Fruit fly (Drosophila melanogaster): ENCODE data around the gene CG2685.

CG2685 gene

dm6 chrX:2720122-2720521 is 6.4 kb upstream of the CG2685 start, which contains the start of gene CG2701:
CG2701 (minus strand) TSS chrX:2720327.
- TF ChIP-seq CG8478 (optimal IDR thresholded peaks at IDR 0.05) (no peak), pan (optimal IDR thresholded peaks at IDR 0.05) (no peak), psq (optimal IDR thresholded peaks at IDR 0.05) (no peak), usp (GFP tag; optimal IDR thresholded peaks at IDR 0.05) (no peak), EcR (GFP tag; optimal IDR thresholded peaks at IDR 0.05) (no peak), Dll (optimal IDR thresholded peaks at IDR 0.05) (no peak)

- TF ChIP-seq usp (GFP tag; optimal IDR thresholded peaks at IDR 0.05): no peak
- TF ChIP-seq Dll (optimal IDR thresholded peaks at IDR 0.05): no peak
- no peak for TF ChIP-seq CG8478 (optimal IDR thresholded peaks at IDR 0.05)
- no peak for TF ChIP-seq psq (optimal IDR thresholded peaks at IDR 0.05)
- no peak for TF ChIP-seq EcR (GFP tag; optimal IDR thresholded peaks at IDR 0.05)
- no peak for TF ChIP-seq pan (optimal IDR thresholded peaks at IDR 0.05)
Measured at dm6 chrX:2714730-2715129, 970 bp upstream of the CG2685 start.

- TF ChIP-seq psq (optimal IDR thresholded peaks at IDR 0.05): no peak
- TF ChIP-seq Dll (optimal IDR thresholded peaks at IDR 0.05): no peak
- TF ChIP-seq EcR (GFP tag; optimal IDR thresholded peaks at IDR 0.05): no peak
- no peak for TF ChIP-seq pan (optimal IDR thresholded peaks at IDR 0.05)
- no peak for TF ChIP-seq usp (GFP tag; optimal IDR thresholded peaks at IDR 0.05)
- TF ChIP-seq CG8478 (optimal IDR thresholded peaks at IDR 0.05): no peak
Measured at dm6 chrX:2708156-2708734, 5.5 kb downstream of the CG2685 start, which contains the start of gene CG2681. CG2681 (plus strand) TSS chrX:2708684.

- TF ChIP-seq Dll (optimal IDR thresholded peaks at IDR 0.05) (no peak), CG8478 (optimal IDR thresholded peaks at IDR 0.05) (no peak)
Measured at dm6 chrX:2707377-2708090, 6.2 kb downstream of the CG2685 start, which contains the start of gene CG2680. CG2680 (minus strand) TSS chrX:2707427.

dm6 chrX:2704134-2704773 is 9.5 kb downstream of the CG2685 start, which contains the start of gene eIF2Bbeta:
eIF2Bbeta (plus strand) TSS chrX:2704571.
- no peak for TF ChIP-seq EcR (GFP tag; optimal IDR thresholded peaks at IDR 0.05)
- no peak for TF ChIP-seq pan (optimal IDR thresholded peaks at IDR 0.05)
- no peak for TF ChIP-seq CG8478 (optimal IDR thresholded peaks at IDR 0.05)
- no peak for TF ChIP-seq psq (optimal IDR thresholded peaks at IDR 0.05)
- no peak for TF ChIP-seq Dll (optimal IDR thresholded peaks at IDR 0.05)
- no peak for TF ChIP-seq usp (GFP tag; optimal IDR thresholded peaks at IDR 0.05)

- TF ChIP-seq CG8478 (optimal IDR thresholded peaks at IDR 0.05): no peak
- no peak for TF ChIP-seq pan (optimal IDR thresholded peaks at IDR 0.05)
- TF ChIP-seq usp (GFP tag; optimal IDR thresholded peaks at IDR 0.05): no peak
- TF ChIP-seq EcR (GFP tag; optimal IDR thresholded peaks at IDR 0.05): no peak
- TF ChIP-seq Dll (optimal IDR thresholded peaks at IDR 0.05): no peak
- TF ChIP-seq psq (optimal IDR thresholded peaks at IDR 0.05): no peak
Measured at dm6 chrX:2703693-2704092, 10.1 kb downstream of the CG2685 start, which contains the start of gene Ugalt. Ugalt (minus strand) TSS chrX:2703852.

- TF ChIP-seq usp (GFP tag; optimal IDR thresholded peaks at IDR 0.05): no peak
- no peak for TF ChIP-seq EcR (GFP tag; optimal IDR thresholded peaks at IDR 0.05)
- no peak for TF ChIP-seq psq (optimal IDR thresholded peaks at IDR 0.05)
- no peak for TF ChIP-seq pan (optimal IDR thresholded peaks at IDR 0.05)
- TF ChIP-seq Dll (optimal IDR thresholded peaks at IDR 0.05): no peak
- no peak for TF ChIP-seq CG8478 (optimal IDR thresholded peaks at IDR 0.05)
Measured at dm6 chrX:2698064-2698894, 15.5 kb downstream of the CG2685 start, which contains the start of the genes Spg7 and Lint-O. Spg7 (minus strand) TSS chrX:2698211. Lint-O (plus strand) TSS chrX:2698701.

dm6 chrX:2693786-2694185 is 20.0 kb downstream of the CG2685 start, which contains the start of gene dyw:
dyw (minus strand) TSS chrX:2693886.
- TF ChIP-seq CG8478 (optimal IDR thresholded peaks at IDR 0.05) (no peak), usp (GFP tag; optimal IDR thresholded peaks at IDR 0.05) (no peak), Dll (optimal IDR thresholded peaks at IDR 0.05) (no peak), pan (optimal IDR thresholded peaks at IDR 0.05) (no peak), psq (optimal IDR thresholded peaks at IDR 0.05) (no peak), EcR (GFP tag; optimal IDR thresholded peaks at IDR 0.05) (no peak)

- TF ChIP-seq usp (GFP tag; optimal IDR thresholded peaks at IDR 0.05) (no peak), Dll (optimal IDR thresholded peaks at IDR 0.05) (no peak), pan (optimal IDR thresholded peaks at IDR 0.05) (no peak), EcR (GFP tag; optimal IDR thresholded peaks at IDR 0.05) (no peak), psq (optimal IDR thresholded peaks at IDR 0.05) (no peak), CG8478 (optimal IDR thresholded peaks at IDR 0.05) (no peak)
Measured at dm6 chrX:2690376-2690775, 23.4 kb downstream of the CG2685 start.

- TF ChIP-seq Dll (optimal IDR thresholded peaks at IDR 0.05): no peak
- no peak for TF ChIP-seq psq (optimal IDR thresholded peaks at IDR 0.05)
- TF ChIP-seq usp (GFP tag; optimal IDR thresholded peaks at IDR 0.05): no peak
- TF ChIP-seq EcR (GFP tag; optimal IDR thresholded peaks at IDR 0.05): no peak
- no peak for TF ChIP-seq pan (optimal IDR thresholded peaks at IDR 0.05)
- no peak for TF ChIP-seq CG8478 (optimal IDR thresholded peaks at IDR 0.05)
Measured at dm6 chrX:2686930-2687329, 26.8 kb downstream of the CG2685 start.

- TF ChIP-seq usp (GFP tag; optimal IDR thresholded peaks at IDR 0.05) (no peak), psq (optimal IDR thresholded peaks at IDR 0.05) (no peak)
Measured at dm6 chrX:2685580-2685979, 28.2 kb downstream of the CG2685 start, which contains the start of gene per. per (plus strand) TSS chrX:2685580.

Data from whole organism.